Fruit fly (Drosophila melanogaster): ENCODE data around the gene Tango6.

dm6 chr2L:19019640-19020039 lies 50.8 kb downstream of the Tango6 start:
- no peak for TF ChIP-seq fd96Ca (GFP tag; IDR thresholded peaks at IDR 0.05)
- TF ChIP-seq Pif1B (GFP tag; optimal IDR thresholded peaks at IDR 0.05) = no peak
- no peak for TF ChIP-seq Ets98B (GFP tag; IDR thresholded peaks at IDR 0.05)
- TF ChIP-seq CG10348 (GFP tag; IDR thresholded peaks at IDR 0.05) = no peak
- no peak for TF ChIP-seq rn (GFP tag; IDR thresholded peaks at IDR 0.05)
- no peak for TF ChIP-seq D1 (tag; optimal IDR thresholded peaks at IDR 0.05)
- TF ChIP-seq CG4496 (GFP tag; IDR thresholded peaks at IDR 0.05) = no peak

All from whole organism, pupa.